Worm (Caenorhabditis elegans) whole organism, L2 larva: ENCODE results near the gene cyp-35A1.
"Not testable (repeated sequence)": the region's sequence is repeated elsewhere in the genome, so short reads cannot be mapped to it uniquely, and the experiment has no call there.

Experiments
- F13H6.1 ChIP-seq: sonication (generic microtip); optimal IDR thresholded peaks from 2 replicates; lab custom pipeline; 2016; ENCODE audit warnings: missing genetic modification characterization, missing compliant biosample characterization
- R02D3.7 ChIP-seq: fragments of 150-350 bp; optimal IDR thresholded peaks from 2 replicates; lab custom pipeline; 2014; ENCODE audit warnings: missing biosample characterization, missing genetic modification characterization
- alr-1 ChIP-seq: fragments of 150-350 bp; optimal IDR thresholded peaks from 2 replicates; lab custom pipeline; 2014; ENCODE audit warnings: missing biosample characterization, missing genetic modification characterization
- aly-2 ChIP-seq: fragments of 150-350 bp; optimal IDR thresholded peaks from 2 replicates; lab custom pipeline; 2014; ENCODE audit warnings: missing biosample characterization, missing genetic modification characterization
- ama-1 ChIP-seq: fragments of 150-350 bp; optimal IDR thresholded peaks from 2 replicates; lab custom pipeline; 2018; ENCODE audit warnings: inconsistent platforms
- blmp-1 ChIP-seq: sonication (generic microtip); optimal IDR thresholded peaks from 2 replicates; lab custom pipeline; 2017; ENCODE audit warnings: missing genetic modification characterization, mild to moderate bottlenecking, missing compliant biosample characterization, antibody characterized with exemption, moderate library complexity; ENCODE audit not compliant: insufficient read depth
- ceh-16 ChIP-seq: fragments of 150-350 bp; optimal IDR thresholded peaks from 2 replicates; lab custom pipeline; 2014; ENCODE audit warnings: missing biosample characterization, missing genetic modification characterization
- ceh-82 ChIP-seq: fragments of 150-350 bp; optimal IDR thresholded peaks from 2 replicates; lab custom pipeline; 2014; ENCODE audit warnings: missing biosample characterization, missing genetic modification characterization
- crh-2 ChIP-seq: sonication (generic microtip); optimal IDR thresholded peaks from 2 replicates; lab custom pipeline; 2017; ENCODE audit warnings: missing biosample characterization, missing genetic modification characterization
- dmd-4 ChIP-seq: sonication (generic microtip); optimal IDR thresholded peaks from 2 replicates; lab custom pipeline; 2017; ENCODE audit warnings: missing biosample characterization, missing genetic modification characterization
- elt-1 ChIP-seq: fragments of 150-350 bp; optimal IDR thresholded peaks from 2 replicates; lab custom pipeline; 2014; ENCODE audit warnings: missing biosample characterization, missing genetic modification characterization
- gmeb-1 ChIP-seq: fragments of 150-350 bp; optimal IDR thresholded peaks from 2 replicates; lab custom pipeline; 2014; ENCODE audit warnings: missing biosample characterization, missing genetic modification characterization
- lin-13 ChIP-seq: fragments of 150-350 bp; optimal IDR thresholded peaks from 2 replicates; lab custom pipeline; 2014; ENCODE audit warnings: missing biosample characterization, missing genetic modification reagents, missing genetic modification characterization
- lin-39 ChIP-seq: fragments of 150-350 bp; optimal IDR thresholded peaks from 2 replicates; lab custom pipeline; 2014; ENCODE audit warnings: missing biosample characterization, missing genetic modification reagents, missing genetic modification characterization
- lsy-2 ChIP-seq, 2 experiments: fragments of 150-350 bp in 1 of 2; sonication (generic microtip) in 1 of 2; optimal IDR thresholded peaks; 2 replicates each; lab custom pipeline; 2014 to 2017; ENCODE audit warnings: missing biosample characterization in 2 of 2, missing genetic modification characterization in 2 of 2
- mbf-1 ChIP-seq: sonication (generic microtip); optimal IDR thresholded peaks from 2 replicates; lab custom pipeline; 2017; ENCODE audit warnings: missing biosample characterization, missing genetic modification characterization
- mdl-1 ChIP-seq, 2 experiments: fragments of 150-350 bp in 1 of 2; sonication (generic microtip) in 1 of 2; optimal IDR thresholded peaks; 2 replicates each; lab custom pipeline; 2017; ENCODE audit warnings: missing biosample characterization in 2 of 2, missing genetic modification characterization in 2 of 2
- nhr-10 ChIP-seq: sonication (generic microtip); optimal IDR thresholded peaks from 2 replicates; lab custom pipeline; 2017; ENCODE audit warnings: missing biosample characterization, missing genetic modification characterization
- nhr-11 ChIP-seq: fragments of 150-350 bp; optimal IDR thresholded peaks from 2 replicates; lab custom pipeline; 2014; ENCODE audit warnings: missing biosample characterization, missing genetic modification characterization
- nhr-12 ChIP-seq: fragments of 150-350 bp; optimal IDR thresholded peaks from 2 replicates; lab custom pipeline; 2014; ENCODE audit warnings: missing biosample characterization, missing genetic modification characterization
- nhr-129 ChIP-seq: fragments of 150-350 bp; optimal IDR thresholded peaks from 2 replicates; lab custom pipeline; 2014; ENCODE audit warnings: missing biosample characterization, missing genetic modification characterization
- nhr-21 ChIP-seq: fragments of 150-350 bp; optimal IDR thresholded peaks from 2 replicates; lab custom pipeline; 2014; ENCODE audit warnings: missing biosample characterization, missing genetic modification characterization
- nhr-23 ChIP-seq: fragments of 150-350 bp; optimal IDR thresholded peaks from 2 replicates; lab custom pipeline; 2014; ENCODE audit warnings: missing biosample characterization, missing genetic modification reagents, missing genetic modification characterization
- nhr-237 ChIP-seq: fragments of 150-350 bp; optimal IDR thresholded peaks from 2 replicates; lab custom pipeline; 2014; ENCODE audit warnings: missing biosample characterization, missing genetic modification characterization
- nhr-25 ChIP-seq: fragments of 150-350 bp; sonication (generic microtip); optimal IDR thresholded peaks from 3 replicates; lab custom pipeline; 2014; ENCODE audit warnings: missing biosample characterization, missing genetic modification characterization
- nhr-6 ChIP-seq: fragments of 150-350 bp; optimal IDR thresholded peaks from 2 replicates; lab custom pipeline; 2014; ENCODE audit warnings: missing biosample characterization, missing genetic modification characterization
- nhr-77 ChIP-seq: fragments of 150-350 bp; optimal IDR thresholded peaks from 2 replicates; lab custom pipeline; 2014; ENCODE audit warnings: missing biosample characterization, missing genetic modification characterization
- peb-1 ChIP-seq: fragments of 150-350 bp; optimal IDR thresholded peaks from 2 replicates; lab custom pipeline; 2014; ENCODE audit warnings: missing biosample characterization, missing genetic modification characterization
- sem-4 ChIP-seq: fragments of 150-350 bp; optimal IDR thresholded peaks from 2 replicates; lab custom pipeline; 2014; ENCODE audit warnings: missing biosample characterization, missing genetic modification reagents, missing genetic modification characterization
- skn-1 ChIP-seq: sonication (generic microtip); optimal IDR thresholded peaks from 2 replicates; lab custom pipeline; 2017; ENCODE audit warnings: missing biosample characterization, missing genetic modification characterization
- unc-39 ChIP-seq: fragments of 150-350 bp; optimal IDR thresholded peaks from 2 replicates; lab custom pipeline; 2014; ENCODE audit warnings: missing biosample characterization, missing genetic modification characterization
- unc-55 ChIP-seq: fragments of 150-350 bp; sonication (generic microtip); optimal IDR thresholded peaks from 3 replicates; lab custom pipeline; 2014; ENCODE audit warnings: missing biosample characterization, missing genetic modification reagents, missing genetic modification characterization
- ztf-1 ChIP-seq: fragments of 200-800 bp; sonication (Bioruptor generic); conservative IDR thresholded peaks from 2 replicates; pipeline ENCODE4 v1.3.6; 2022; ENCODE audit warnings: missing genetic modification characterization, missing compliant biosample characterization
- ztf-4 ChIP-seq: fragments of 150-350 bp; optimal IDR thresholded peaks from 2 replicates; lab custom pipeline; 2014; ENCODE audit warnings: missing biosample characterization, missing genetic modification characterization

cyp-35A1 gene

DNA sequence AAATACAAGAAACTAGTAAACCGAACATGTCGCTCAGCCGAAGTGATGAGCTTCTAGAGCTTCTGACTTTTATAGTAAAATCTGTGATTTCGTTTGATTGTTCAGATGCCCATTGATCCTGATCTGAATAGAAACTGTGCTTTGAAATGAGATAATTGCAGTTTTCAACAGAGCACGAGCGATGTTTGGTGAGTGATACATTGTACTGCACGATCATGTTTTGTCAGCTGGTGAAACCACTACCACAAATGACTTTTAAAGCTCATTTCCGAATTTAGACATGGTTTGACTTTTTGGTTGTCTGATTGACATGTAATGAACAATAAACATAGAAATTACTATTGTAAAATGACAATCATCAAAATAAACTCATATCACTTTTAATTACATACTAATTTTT, 6.1 kb downstream of the cyp-35A1 start, which contains the start of gene tag-293:
tag-293 (minus strand) TSS at position 101 of the 400 bp plus-strand sequence.
- TF ChIP-seq nhr-237 (tag; lab: Kevin White, UChicago) = no peak
- TF ChIP-seq mdl-1 (tag; optimal IDR thresholded peaks at IDR 0.05; lab: Kevin White, UChicago) = no peak
- TF ChIP-seq R02D3.7 = no peak
- no peak for TF ChIP-seq ztf-1
- no peak for TF ChIP-seq ceh-82
- no peak for TF ChIP-seq ztf-4
- TF ChIP-seq nhr-12 (tag; lab: Kevin White, UChicago) = no peak
- TF ChIP-seq ceh-16 = no peak
- TF ChIP-seq lin-13 (GFP tag; lab: Kevin White, UChicago) = no peak
- TF ChIP-seq unc-39 = no peak
- no peak for TF ChIP-seq alr-1 (tag; lab: Kevin White, UChicago)
- TF ChIP-seq crh-2 = no peak
- TF ChIP-seq lin-39 (tag; lab: Kevin White, UChicago) = no peak

DNA sequence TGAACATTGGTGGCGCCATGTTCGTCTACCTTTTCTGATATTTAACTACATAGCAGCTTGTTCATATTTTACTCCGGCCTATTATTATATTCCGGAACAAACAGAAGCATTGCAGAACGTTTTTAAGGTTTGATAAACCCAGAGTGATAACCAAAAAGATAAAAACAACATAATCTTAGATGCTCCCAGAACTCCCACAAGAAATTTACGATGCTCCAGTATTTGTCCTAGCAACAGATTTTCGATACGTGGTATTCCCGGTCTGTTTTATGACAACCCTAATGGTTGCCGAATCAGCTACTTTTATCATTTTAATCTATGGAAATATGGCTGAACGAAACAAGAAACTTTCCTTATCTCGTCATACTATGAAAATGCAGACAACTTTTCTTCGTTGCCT, 8.0 kb downstream of the cyp-35A1 start:
- no peak for TF ChIP-seq F13H6.1 (tag; lab: Kevin White, UChicago)
- TF ChIP-seq aly-2 (tag; lab: Kevin White, UChicago) = no peak
- TF ChIP-seq gmeb-1 (tag; lab: Kevin White, UChicago) = no peak
- TF ChIP-seq peb-1 = no peak
- no peak for TF ChIP-seq unc-55
- TF ChIP-seq elt-1 (tag; lab: Kevin White, UChicago) = no peak
- no peak for TF ChIP-seq blmp-1
- TF ChIP-seq alr-1 (tag; lab: Kevin White, UChicago) = no peak
- TF ChIP-seq crh-2 = no peak
- TF ChIP-seq nhr-77 (tag; lab: Kevin White, UChicago) = no peak
- TF ChIP-seq, all 48 proteins: peak for 0

ce11 chrV:7352186-7353053, 9.2 kb downstream of the cyp-35A1 start, which contains the start of the genes srh-231 and srh-275:
Gene srh-231 (minus strand): TSS chrV:7352236.
Gene srh-275 (plus strand): TSS chrV:7353003.
- TF ChIP-seq ztf-4 (no peak), aly-2 (tag; lab: Kevin White, UChicago) (no peak), ceh-16 (no peak), dmd-4 (tag; lab: Kevin White, UChicago) (no peak)

ce11 chrV:7349541-7349940, 12.0 kb downstream of the cyp-35A1 start, which contains the start of gene nhr-149:
Gene nhr-149 (minus strand): TSS chrV:7349641.
- TF ChIP-seq nhr-237 (tag; lab: Kevin White, UChicago) = no peak
- no peak for TF ChIP-seq ceh-16
- TF ChIP-seq alr-1 (tag; lab: Kevin White, UChicago) = no peak
- no peak for TF ChIP-seq mbf-1 (tag; lab: Kevin White, UChicago)

DNA sequence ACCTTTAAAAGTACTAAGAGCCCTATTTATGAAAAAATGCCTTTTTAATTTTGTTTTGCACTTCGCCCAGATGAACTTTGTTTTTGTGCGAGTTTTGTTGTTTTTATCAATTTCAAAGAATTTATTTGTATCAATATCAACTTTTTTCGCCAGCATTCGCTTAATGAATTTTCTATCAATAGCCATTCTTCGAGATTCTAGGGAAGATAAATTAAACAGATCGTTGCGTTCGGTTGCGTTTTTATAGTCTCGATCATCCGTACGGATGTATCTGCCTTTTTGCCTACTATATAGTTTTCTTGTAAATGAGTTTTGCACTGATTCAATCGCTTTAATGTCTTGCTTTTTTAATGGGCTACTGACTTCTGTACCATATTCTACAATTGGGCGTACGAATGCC, 16.1 kb downstream of the cyp-35A1 start, which contains the start of gene nhr-147:
nhr-147 (plus strand) TSS at position 301 of the 400 bp plus-strand sequence.
- not testable (repeated sequence) for TF ChIP-seq nhr-237 (tag; lab: Kevin White, UChicago); nhr-6; lsy-2 (tag; optimal IDR thresholded peaks at IDR 0.05; lab: Kevin White, UChicago)

DNA sequence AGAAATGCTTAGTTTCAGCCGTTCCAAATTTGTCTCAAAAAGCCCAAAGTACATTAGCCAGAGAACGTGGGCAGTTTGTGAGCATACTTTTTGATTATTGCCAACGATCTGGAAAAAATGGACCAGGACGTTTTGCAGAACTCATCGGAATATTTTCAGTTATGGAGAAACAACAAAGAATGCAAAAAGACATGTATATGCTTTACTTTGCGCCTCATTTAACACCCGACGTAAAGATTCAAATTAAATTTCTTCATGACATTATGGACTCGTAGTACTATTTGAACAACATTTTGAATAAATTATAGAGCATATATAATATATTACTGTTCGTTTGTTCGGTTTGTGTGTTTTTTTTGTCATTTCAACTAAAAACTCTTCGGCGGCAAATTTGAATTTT, 18.1 kb downstream of the cyp-35A1 start, which contains the start of gene srh-244:
srh-244 (plus strand) TSS at position 301 of the 400 bp plus-strand sequence.
- TF ChIP-seq nhr-21 (tag; lab: Kevin White, UChicago) (no peak), lin-39 (tag; lab: Kevin White, UChicago) (no peak), unc-39 (no peak), nhr-11 (no peak), ama-1 (no peak), skn-1 (tag; lab: Kevin White, UChicago) (no peak), nhr-10 (no peak), ztf-1 (no peak), nhr-129 (tag; lab: Kevin White, UChicago) (no peak), aly-2 (tag; lab: Kevin White, UChicago) (no peak), nhr-77 (tag; lab: Kevin White, UChicago) (no peak), nhr-6 (no peak), blmp-1 (no peak), mbf-1 (tag; lab: Kevin White, UChicago) (no peak), nhr-25 (tag; lab: Kevin White, UChicago) (no peak), sem-4 (tag; lab: Kevin White, UChicago) (no peak), nhr-23 (tag; lab: Kevin White, UChicago) (no peak)
